Worm (Caenorhabditis elegans): ENCODE data around the gene T13H5.1.

- TF ChIP-seq ztf-11 (tag; optimal IDR thresholded peaks at IDR 0.05) (no peak), lin-13 (tag; optimal IDR thresholded peaks at IDR 0.05) (no peak)
Observed at ce11 chrII:8514729-8515128, 5.9 kb upstream of the T13H5.1 start, which contains the start of gene ctg-2.
